Worm (Caenorhabditis elegans) whole organism, L2 larva: ENCODE data around the gene rpl-10.

Experiments used
- C34F6.9 ChIP-seq: fragments of 150-350 bp; optimal IDR thresholded peaks from 2 replicates; lab custom pipeline; 2014; ENCODE audit warnings: missing biosample characterization, missing genetic modification characterization
- F13H6.1 ChIP-seq: sonication (generic microtip); optimal IDR thresholded peaks from 2 replicates; lab custom pipeline; 2016; ENCODE audit warnings: missing genetic modification characterization, missing compliant biosample characterization
- R02D3.7 ChIP-seq: fragments of 150-350 bp; optimal IDR thresholded peaks from 2 replicates; lab custom pipeline; 2014; ENCODE audit warnings: missing biosample characterization, missing genetic modification characterization
- ZK546.5 ChIP-seq: sonication (generic microtip); optimal IDR thresholded peaks from 2 replicates; lab custom pipeline; 2017; ENCODE audit warnings: missing biosample characterization, missing genetic modification characterization
- alr-1 ChIP-seq: fragments of 150-350 bp; optimal IDR thresholded peaks from 2 replicates; lab custom pipeline; 2014; ENCODE audit warnings: missing biosample characterization, missing genetic modification characterization
- aly-2 ChIP-seq: fragments of 150-350 bp; optimal IDR thresholded peaks from 2 replicates; lab custom pipeline; 2014; ENCODE audit warnings: missing biosample characterization, missing genetic modification characterization
- ama-1 ChIP-seq: fragments of 150-350 bp; optimal IDR thresholded peaks from 2 replicates; lab custom pipeline; 2018; ENCODE audit warnings: inconsistent platforms
- blmp-1 ChIP-seq: sonication (generic microtip); optimal IDR thresholded peaks from 2 replicates; lab custom pipeline; 2017; ENCODE audit warnings: missing genetic modification characterization, mild to moderate bottlenecking, missing compliant biosample characterization, antibody characterized with exemption, moderate library complexity; ENCODE audit not compliant: insufficient read depth
- ceh-82 ChIP-seq: fragments of 150-350 bp; optimal IDR thresholded peaks from 2 replicates; lab custom pipeline; 2014; ENCODE audit warnings: missing biosample characterization, missing genetic modification characterization
- crh-2 ChIP-seq: sonication (generic microtip); optimal IDR thresholded peaks from 2 replicates; lab custom pipeline; 2017; ENCODE audit warnings: missing biosample characterization, missing genetic modification characterization
- dmd-4 ChIP-seq: sonication (generic microtip); optimal IDR thresholded peaks from 2 replicates; lab custom pipeline; 2017; ENCODE audit warnings: missing biosample characterization, missing genetic modification characterization
- egl-27 ChIP-seq: sonication (generic microtip); optimal IDR thresholded peaks from 3 replicates; lab custom pipeline; 2017; ENCODE audit warnings: missing biosample characterization, missing genetic modification reagents, missing genetic modification characterization
- elt-3 ChIP-seq: sonication (generic microtip); optimal IDR thresholded peaks from 2 replicates; lab custom pipeline; 2017; ENCODE audit warnings: missing biosample characterization, missing genetic modification characterization
- fos-1 ChIP-seq: fragments of 150-350 bp; optimal IDR thresholded peaks from 2 replicates; lab custom pipeline; 2014; ENCODE audit warnings: missing biosample characterization, missing genetic modification characterization
- gmeb-1 ChIP-seq: fragments of 150-350 bp; optimal IDR thresholded peaks from 2 replicates; lab custom pipeline; 2014; ENCODE audit warnings: missing biosample characterization, missing genetic modification characterization
- lin-11 ChIP-seq: fragments of 150-350 bp; sonication (generic microtip); optimal IDR thresholded peaks from 2 replicates; lab custom pipeline; 2014; ENCODE audit warnings: missing biosample characterization, missing genetic modification characterization, inconsistent platforms, mixed read lengths
- lin-13 ChIP-seq: fragments of 150-350 bp; optimal IDR thresholded peaks from 2 replicates; lab custom pipeline; 2014; ENCODE audit warnings: missing biosample characterization, missing genetic modification reagents, missing genetic modification characterization
- lin-39 ChIP-seq: fragments of 150-350 bp; optimal IDR thresholded peaks from 2 replicates; lab custom pipeline; 2014; ENCODE audit warnings: missing biosample characterization, missing genetic modification reagents, missing genetic modification characterization
- lsy-2 ChIP-seq, 2 experiments: fragments of 150-350 bp in 1 of 2; sonication (generic microtip) in 1 of 2; optimal IDR thresholded peaks; 2 replicates each; lab custom pipeline; 2014 to 2017; ENCODE audit warnings: missing biosample characterization in 2 of 2, missing genetic modification characterization in 2 of 2
- mab-5 ChIP-seq: fragments of 150-350 bp; optimal IDR thresholded peaks from 2 replicates; lab custom pipeline; 2014; ENCODE audit warnings: missing biosample characterization, missing genetic modification characterization
- mbf-1 ChIP-seq: sonication (generic microtip); optimal IDR thresholded peaks from 2 replicates; lab custom pipeline; 2017; ENCODE audit warnings: missing biosample characterization, missing genetic modification characterization
- mdl-1 ChIP-seq, 2 experiments: fragments of 150-350 bp in 1 of 2; sonication (generic microtip) in 1 of 2; optimal IDR thresholded peaks; 2 replicates each; lab custom pipeline; 2017; ENCODE audit warnings: missing biosample characterization in 2 of 2, missing genetic modification characterization in 2 of 2
- nhr-11 ChIP-seq: fragments of 150-350 bp; optimal IDR thresholded peaks from 2 replicates; lab custom pipeline; 2014; ENCODE audit warnings: missing biosample characterization, missing genetic modification characterization
- nhr-129 ChIP-seq: fragments of 150-350 bp; optimal IDR thresholded peaks from 2 replicates; lab custom pipeline; 2014; ENCODE audit warnings: missing biosample characterization, missing genetic modification characterization
- nhr-21 ChIP-seq: fragments of 150-350 bp; optimal IDR thresholded peaks from 2 replicates; lab custom pipeline; 2014; ENCODE audit warnings: missing biosample characterization, missing genetic modification characterization
- nhr-23 ChIP-seq: fragments of 150-350 bp; optimal IDR thresholded peaks from 2 replicates; lab custom pipeline; 2014; ENCODE audit warnings: missing biosample characterization, missing genetic modification reagents, missing genetic modification characterization
- nhr-237 ChIP-seq: fragments of 150-350 bp; optimal IDR thresholded peaks from 2 replicates; lab custom pipeline; 2014; ENCODE audit warnings: missing biosample characterization, missing genetic modification characterization
- nhr-25 ChIP-seq: fragments of 150-350 bp; sonication (generic microtip); optimal IDR thresholded peaks from 3 replicates; lab custom pipeline; 2014; ENCODE audit warnings: missing biosample characterization, missing genetic modification characterization
- nhr-77 ChIP-seq: fragments of 150-350 bp; optimal IDR thresholded peaks from 2 replicates; lab custom pipeline; 2014; ENCODE audit warnings: missing biosample characterization, missing genetic modification characterization
- peb-1 ChIP-seq: fragments of 150-350 bp; optimal IDR thresholded peaks from 2 replicates; lab custom pipeline; 2014; ENCODE audit warnings: missing biosample characterization, missing genetic modification characterization
- sem-4 ChIP-seq: fragments of 150-350 bp; optimal IDR thresholded peaks from 2 replicates; lab custom pipeline; 2014; ENCODE audit warnings: missing biosample characterization, missing genetic modification reagents, missing genetic modification characterization
- sma-3 ChIP-seq: sonication (generic microtip); optimal IDR thresholded peaks from 2 replicates; lab custom pipeline; 2016; ENCODE audit warnings: missing genetic modification reagents, missing genetic modification characterization, missing compliant biosample characterization
- sma-9 ChIP-seq, 2 experiments: fragments of 150-350 bp in 1 of 2; sonication (generic microtip) in 1 of 2; optimal IDR thresholded peaks; 2 replicates each; lab custom pipeline; 2014 to 2016; ENCODE audit warnings: missing genetic modification characterization in 2 of 2, mild to moderate bottlenecking in 1 of 2, missing biosample characterization in 1 of 2, missing compliant biosample characterization in 1 of 2, missing genetic modification reagents in 1 of 2, moderate library complexity in 1 of 2
- snpc-4 ChIP-seq: fragments of 150-350 bp; optimal IDR thresholded peaks from 2 replicates; lab custom pipeline; 2014; ENCODE audit warnings: missing biosample characterization, missing genetic modification characterization
- unc-39 ChIP-seq: fragments of 150-350 bp; optimal IDR thresholded peaks from 2 replicates; lab custom pipeline; 2014; ENCODE audit warnings: missing biosample characterization, missing genetic modification characterization
- unc-55 ChIP-seq: fragments of 150-350 bp; sonication (generic microtip); optimal IDR thresholded peaks from 3 replicates; lab custom pipeline; 2014; ENCODE audit warnings: missing biosample characterization, missing genetic modification reagents, missing genetic modification characterization
- unc-62 ChIP-seq: fragments of 150-350 bp; optimal IDR thresholded peaks from 2 replicates; lab custom pipeline; 2014; ENCODE audit warnings: missing biosample characterization, missing genetic modification reagents, missing genetic modification characterization
- zag-1 ChIP-seq: fragments of 150-350 bp; optimal IDR thresholded peaks from 2 replicates; lab custom pipeline; 2014; ENCODE audit warnings: missing biosample characterization, missing genetic modification characterization
- ztf-1 ChIP-seq: fragments of 200-800 bp; sonication (Bioruptor generic); conservative IDR thresholded peaks from 2 replicates; pipeline ENCODE4 v1.3.6; 2022; ENCODE audit warnings: missing genetic modification characterization, missing compliant biosample characterization
- ztf-11 ChIP-seq: sonication (generic microtip); optimal IDR thresholded peaks from 2 replicates; lab custom pipeline; 2017; ENCODE audit warnings: missing biosample characterization, missing genetic modification characterization
- ztf-4 ChIP-seq: fragments of 150-350 bp; optimal IDR thresholded peaks from 2 replicates; lab custom pipeline; 2014; ENCODE audit warnings: missing biosample characterization, missing genetic modification characterization

The rpl-10 gene

DNA sequence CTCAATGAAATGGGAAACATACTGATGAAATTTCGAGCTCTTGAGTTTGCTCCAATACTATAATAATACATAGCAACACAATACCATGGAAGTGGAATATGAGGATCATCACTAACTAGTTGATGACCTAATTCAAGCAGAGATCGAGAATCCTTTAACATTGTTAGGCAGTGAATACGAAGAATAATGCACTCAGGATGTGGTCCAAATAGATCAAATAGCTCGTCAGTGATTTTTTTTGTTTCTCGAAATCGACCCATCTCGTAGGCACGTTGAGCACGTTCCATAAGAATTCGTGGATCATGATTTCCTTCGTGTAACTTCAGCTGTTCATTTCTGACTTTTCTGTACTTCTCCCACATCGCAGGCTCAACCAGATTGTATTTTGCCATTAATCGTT, 17.2 kb downstream of the rpl-10 start:
- TF ChIP-seq blmp-1 (tag; lab: Kevin White, UChicago), result no peak
- TF ChIP-seq mdl-1 (tag; optimal IDR thresholded peaks at IDR 0.05; lab: Kevin White, UChicago), result no peak
- no peak for TF ChIP-seq ztf-11
- TF ChIP-seq nhr-11 (tag; lab: Kevin White, UChicago), result no peak
- no peak for TF ChIP-seq ama-1 (lab: Kevin White, UChicago)
- no peak for TF ChIP-seq peb-1 (tag; lab: Kevin White, UChicago)
- TF ChIP-seq mbf-1 (tag; lab: Kevin White, UChicago), result no peak
- TF ChIP-seq gmeb-1 (tag; lab: Kevin White, UChicago), result no peak
- TF ChIP-seq nhr-77 (tag; lab: Kevin White, UChicago), result no peak
- no peak for TF ChIP-seq nhr-21 (tag; lab: Kevin White, UChicago)
- no peak for TF ChIP-seq ZK546.5 (tag; lab: Kevin White, UChicago)
- TF ChIP-seq nhr-23 (tag; lab: Kevin White, UChicago), result no peak
- TF ChIP-seq R02D3.7 (tag; lab: Kevin White, UChicago), result no peak
- TF ChIP-seq sem-4 (tag; lab: Kevin White, UChicago), result no peak
- no peak for TF ChIP-seq nhr-237 (tag; lab: Kevin White, UChicago)
- TF ChIP-seq elt-3 (tag; lab: Kevin White, UChicago), result no peak
- TF ChIP-seq fos-1 (tag; lab: Kevin White, UChicago), result no peak
- TF ChIP-seq dmd-4 (tag; lab: Kevin White, UChicago), result no peak
- TF ChIP-seq aly-2, result no peak

DNA sequence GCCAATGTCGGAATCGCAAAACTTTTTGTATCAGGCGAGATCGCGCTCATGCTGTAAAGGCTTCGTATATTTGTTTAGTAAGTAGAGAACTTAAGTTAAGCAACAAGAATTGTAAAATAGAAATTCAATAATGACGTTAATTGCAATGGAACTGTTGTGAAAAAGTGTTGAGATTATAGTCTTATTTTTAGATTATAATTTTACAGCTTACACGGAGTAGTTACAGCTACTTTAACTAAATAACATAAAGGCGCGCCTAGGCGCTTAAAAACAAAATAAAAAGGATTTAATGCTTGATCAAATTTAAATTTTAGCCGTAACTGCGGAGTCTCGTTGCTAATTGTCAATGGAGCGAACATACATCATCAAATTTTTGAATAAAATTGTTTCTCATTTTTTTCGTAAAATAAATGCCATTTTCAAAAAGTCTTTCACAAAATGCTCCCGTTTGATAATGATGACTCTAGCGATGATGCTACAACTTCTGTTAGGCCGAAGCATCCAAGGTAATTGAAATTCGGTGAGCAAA, 18.5 kb downstream of the rpl-10 start, which contains the start of the genes emb-27 and rrf-3:
TSS of gene emb-27 (minus strand) at position 51 of the 529 bp plus-strand sequence.
TSS of gene rrf-3 (plus strand) at position 346 of the 529 bp plus-strand sequence.
- TF ChIP-seq lin-11 (tag; lab: Kevin White, UChicago), result no peak
- TF ChIP-seq R02D3.7 (tag; lab: Kevin White, UChicago), result no peak
- TF ChIP-seq C34F6.9, result peak; percentile 92
- TF ChIP-seq nhr-25 (tag; lab: Kevin White, UChicago), result no peak
- no peak for TF ChIP-seq ama-1 (lab: Kevin White, UChicago)
- TF ChIP-seq sma-9 (GFP tag; optimal IDR thresholded peaks at IDR 0.05; lab: Kevin White, UChicago), result no peak
- no peak for TF ChIP-seq sma-9 (tag; optimal IDR thresholded peaks at IDR 0.05; lab: Kevin White, UChicago)
- no peak for TF ChIP-seq lin-39 (tag; lab: Kevin White, UChicago)
- no peak for TF ChIP-seq unc-55 (GFP tag; lab: Kevin White, UChicago)
- TF ChIP-seq nhr-21 (tag; lab: Kevin White, UChicago), result no peak
- TF ChIP-seq gmeb-1 (tag; lab: Kevin White, UChicago), result no peak
- TF ChIP-seq zag-1, result no peak
- TF ChIP-seq elt-3 (tag; lab: Kevin White, UChicago), result no peak
- TF ChIP-seq nhr-129, result peak; percentile 49
- TF ChIP-seq ztf-4 (tag; lab: Kevin White, UChicago), result no peak
- no peak for TF ChIP-seq sma-3 (GFP tag; lab: Kevin White, UChicago)
- TF ChIP-seq alr-1 (tag; lab: Kevin White, UChicago), result no peak
- peak; percentile 15 to 78 for TF ChIP-seq lsy-2 (tag; optimal IDR thresholded peaks at IDR 0.05; lab: Kevin White, UChicago)
- TF ChIP-seq aly-2, result no peak
- no peak for TF ChIP-seq F13H6.1 (tag; lab: Kevin White, UChicago)
- TF ChIP-seq nhr-23 (tag; lab: Kevin White, UChicago), result no peak
- TF ChIP-seq ZK546.5 (tag; lab: Kevin White, UChicago), result no peak
- no peak for TF ChIP-seq mab-5 (tag; lab: Kevin White, UChicago)
- no peak for TF ChIP-seq unc-39 (tag; lab: Kevin White, UChicago)
- TF ChIP-seq blmp-1 (tag; lab: Kevin White, UChicago), result no peak
- TF ChIP-seq ceh-82 (tag; lab: Kevin White, UChicago), result no peak
- TF ChIP-seq ztf-1 (GFP tag; lab: Robert Waterston, UW), result no peak
- TF ChIP-seq unc-62 (GFP tag; lab: Kevin White, UChicago), result no peak
- TF ChIP-seq fos-1 (tag; lab: Kevin White, UChicago), result peak; percentile 22
- TF ChIP-seq lin-13 (GFP tag; lab: Kevin White, UChicago), result no peak
- no peak for TF ChIP-seq mdl-1 (tag; optimal IDR thresholded peaks at IDR 0.05; lab: Kevin White, UChicago)
- no peak for TF ChIP-seq crh-2 (tag; lab: Kevin White, UChicago)
- TF ChIP-seq snpc-4 (tag; lab: Kevin White, UChicago), result no peak
- TF ChIP-seq peb-1 (tag; lab: Kevin White, UChicago), result no peak
- TF ChIP-seq egl-27 (tag; lab: Kevin White, UChicago), result no peak
- no peak for TF ChIP-seq mbf-1 (tag; lab: Kevin White, UChicago)
